Worm (Caenorhabditis elegans) whole organism, L4/young adult: ENCODE data around the gene scl-2.

Source experiments
- dao-5 ChIP-seq: sonication (generic microtip); optimal IDR thresholded peaks from 2 replicates; lab custom pipeline; 2016; ENCODE audit warnings: missing genotype, missing genetic modification characterization, moderate library complexity, missing compliant biosample characterization
- him-1 ChIP-seq: sonication (generic microtip); optimal IDR thresholded peaks from 2 replicates; lab custom pipeline; 2016; ENCODE audit warnings: missing genotype, missing genetic modification reagents, missing genetic modification characterization, missing compliant biosample characterization

DNA sequence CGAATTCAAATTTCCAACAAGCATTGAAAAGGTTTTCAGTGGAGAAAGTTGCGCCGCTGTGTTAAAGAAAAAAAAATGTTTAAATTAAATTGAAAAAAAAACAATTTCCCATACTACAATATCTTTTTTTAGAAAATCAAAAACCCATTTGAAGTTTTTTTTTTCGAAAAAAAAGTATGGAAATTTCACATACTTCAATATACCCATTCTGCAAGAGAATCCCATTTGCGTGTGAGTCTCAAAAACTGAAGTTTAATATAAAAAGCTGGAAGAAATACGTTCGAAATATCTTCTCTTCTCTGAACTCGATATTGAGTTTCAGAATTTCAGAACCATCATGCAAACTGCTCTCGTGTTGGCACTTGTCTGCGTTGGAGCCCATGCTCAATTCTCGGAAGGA, 12.6 kb downstream of the scl-2 start, which contains the start of gene scl-7:
- no peak for TF ChIP-seq him-1 (tag; lab: Kevin White, UChicago)
- TF ChIP-seq dao-5 (tag; lab: Kevin White, UChicago): no peak
